Worm (Caenorhabditis elegans) whole organism, young adult: ENCODE results near the gene nmur-1.

Experiments used
- bed-1 ChIP-seq: fragments of 200-800 bp; sonication (Bioruptor generic); IDR thresholded peaks from 2 replicates; pipeline ENCODE4 v1.3.6; 2022; ENCODE audit warnings: missing genetic modification reagents, missing genetic modification characterization, missing compliant biosample characterization
- cebp-2 ChIP-seq: fragments of 200-800 bp; sonication (Bioruptor generic); IDR thresholded peaks from 2 replicates; pipeline ENCODE4 v1.3.6; 2022; ENCODE audit warnings: missing genetic modification characterization, missing compliant biosample characterization
- lsl-1 ChIP-seq: fragments of 200-800 bp; sonication (Bioruptor generic); optimal IDR thresholded peaks from 2 replicates; lab custom pipeline; 2018; ENCODE audit warnings: mild to moderate bottlenecking, missing genetic modification characterization, moderate library complexity, missing compliant biosample characterization

ce11 chrX:8961120-8961834 is 19.5 kb upstream of the nmur-1 start, which contains the start of gene aexr-3:
- no peak for TF ChIP-seq bed-1 (GFP tag; lab: Robert Waterston, UW)
- no peak for TF ChIP-seq lsl-1 (GFP tag; lab: Kevin White, UChicago)
- no peak for TF ChIP-seq cebp-2 (GFP tag; lab: Robert Waterston, UW)
